Worm (Caenorhabditis elegans) whole organism, L4 larva: ENCODE data around the gene C27F2.4.
A peak's percentile ranks its signal among the peaks of the same experiment; 100 is the strongest.

Experiments
- D1046.2 ChIP-seq: fragments of 200-800 bp; sonication (Bioruptor generic); IDR thresholded peaks from 2 replicates; pipeline ENCODE4 v1.3.6; 2022; ENCODE audit warnings: missing genetic modification characterization, missing compliant biosample characterization
- F10B5.3 ChIP-seq: sonication (generic microtip); optimal IDR thresholded peaks from 2 replicates; lab custom pipeline; 2016; ENCODE audit warnings: mild to moderate bottlenecking, missing genetic modification characterization, missing compliant biosample characterization
- R02D3.7 ChIP-seq: fragments of 150-350 bp; sonication (generic microtip); optimal IDR thresholded peaks from 3 replicates; lab custom pipeline; 2014; ENCODE audit warnings: missing biosample characterization, missing genetic modification characterization
- T26A8.4 ChIP-seq: fragments of 200-800 bp; sonication (Bioruptor generic); IDR thresholded peaks from 2 replicates; pipeline ENCODE4 v1.3.6; 2022; ENCODE audit warnings: missing genetic modification characterization, missing compliant biosample characterization
- Y5F2A.4 ChIP-seq: fragments of 200-800 bp; sonication (Bioruptor generic); optimal IDR thresholded peaks from 2 replicates; lab custom pipeline; 2018; ENCODE audit warnings: mild to moderate bottlenecking, missing genetic modification characterization, missing compliant biosample characterization
- ZK337.2 ChIP-seq: fragments of 200-800 bp; sonication (Bioruptor generic); IDR thresholded peaks from 2 replicates; pipeline ENCODE4 v1.3.6; 2022; ENCODE audit warnings: missing genetic modification reagents, missing genetic modification characterization, missing compliant biosample characterization
- ceh-20 ChIP-seq: fragments of 200-800 bp; sonication (Bioruptor generic); IDR thresholded peaks from 2 replicates; pipeline ENCODE4 v1.3.6; 2022; ENCODE audit warnings: missing genetic modification reagents, missing genetic modification characterization, missing compliant biosample characterization
- ceh-28 ChIP-seq: fragments of 150-350 bp; optimal IDR thresholded peaks from 2 replicates; lab custom pipeline; 2014; ENCODE audit warnings: missing biosample characterization, missing genetic modification reagents, missing genetic modification characterization
- ceh-44 ChIP-seq: fragments of 200-800 bp; sonication (Bioruptor generic); IDR thresholded peaks from 2 replicates; pipeline ENCODE4 v1.3.6; 2022; ENCODE audit warnings: missing genetic modification reagents, missing genetic modification characterization, missing compliant biosample characterization
- ces-1 ChIP-seq: fragments of 150-350 bp; sonication (generic microtip); optimal IDR thresholded peaks from 4 replicates; lab custom pipeline; 2014; ENCODE audit warnings: missing biosample characterization, missing genetic modification reagents, missing genetic modification characterization
- cey-2 ChIP-seq: sonication (generic microtip); optimal IDR thresholded peaks from 3 replicates; lab custom pipeline; 2017; ENCODE audit warnings: missing genetic modification characterization, mild to moderate bottlenecking, missing compliant biosample characterization, antibody characterized with exemption, borderline replicate concordance; ENCODE audit not compliant: insufficient read depth
- ctbp-1 ChIP-seq: fragments of 200-800 bp; sonication (Bioruptor generic); IDR thresholded peaks from 2 replicates; pipeline ENCODE4 v1.3.6; 2022; ENCODE audit warnings: missing genetic modification reagents, missing genetic modification characterization, missing compliant biosample characterization
- daf-16 ChIP-seq, 3 experiments: sonication (generic microtip); optimal IDR thresholded peaks; 2 replicates each; lab custom pipeline; 2016 to 2017; ENCODE audit warnings: missing genetic modification characterization in 3 of 3, missing genetic modification reagents in 3 of 3, mild to moderate bottlenecking in 2 of 3, missing compliant biosample characterization in 2 of 3, missing biosample characterization in 1 of 3, moderate library complexity in 1 of 3
- dmd-6 ChIP-seq: fragments of 200-800 bp; sonication (Bioruptor generic); IDR thresholded peaks from 2 replicates; pipeline ENCODE4 v1.3.6; 2022; ENCODE audit warnings: missing genetic modification reagents, missing genetic modification characterization, missing compliant biosample characterization
- dmd-8 ChIP-seq: fragments of 200-800 bp; sonication (Bioruptor generic); IDR thresholded peaks from 2 replicates; pipeline ENCODE4 v1.3.6; 2022; ENCODE audit warnings: missing genetic modification characterization, missing compliant biosample characterization
- dmd-9 ChIP-seq: fragments of 200-800 bp; sonication (Bioruptor generic); IDR thresholded peaks from 2 replicates; pipeline ENCODE4 v1.3.6; 2022; ENCODE audit warnings: missing genetic modification reagents, missing genetic modification characterization, missing compliant biosample characterization
- dpl-1 ChIP-seq: fragments of 150-350 bp; optimal IDR thresholded peaks from 2 replicates; lab custom pipeline; 2014; ENCODE audit warnings: missing biosample characterization, missing genetic modification reagents, missing genetic modification characterization
- dve-1 ChIP-seq: sonication (generic microtip); optimal IDR thresholded peaks from 2 replicates; lab custom pipeline; 2017; ENCODE audit warnings: antibody characterized with exemption, mild to moderate bottlenecking, missing genetic modification characterization, missing compliant biosample characterization; ENCODE audit not compliant: insufficient read depth
- egl-27 ChIP-seq: sonication (generic microtip); optimal IDR thresholded peaks from 3 replicates; lab custom pipeline; 2017; ENCODE audit warnings: missing biosample characterization, missing genetic modification reagents, missing genetic modification characterization
- fkh-10 ChIP-seq: fragments of 150-350 bp; optimal IDR thresholded peaks from 2 replicates; lab custom pipeline; 2014; ENCODE audit warnings: missing biosample characterization, missing genetic modification reagents, missing genetic modification characterization
- gei-8 ChIP-seq: fragments of 200-800 bp; sonication (Bioruptor generic); optimal IDR thresholded peaks from 2 replicates; lab custom pipeline; 2018; ENCODE audit warnings: mild to moderate bottlenecking, missing genetic modification characterization, missing compliant biosample characterization
- hif-1 ChIP-seq, 2 experiments: sonication (generic microtip); optimal IDR thresholded peaks; 2 replicates each; lab custom pipeline; 2016 to 2017; ENCODE audit warnings: missing compliant biosample characterization in 2 of 2, missing genetic modification characterization in 2 of 2, missing genetic modification reagents in 2 of 2, missing genotype in 2 of 2, mild to moderate bottlenecking in 1 of 2
- hmg-1.1 ChIP-seq: fragments of 200-800 bp; sonication (Bioruptor generic); IDR thresholded peaks from 2 replicates; pipeline ENCODE4 v1.3.6; 2022; ENCODE audit warnings: missing genetic modification reagents, missing genetic modification characterization, missing compliant biosample characterization
- lin-1 ChIP-seq: fragments of 200-800 bp; sonication (Bioruptor generic); IDR thresholded peaks from 2 replicates; pipeline ENCODE4 v1.3.6; 2022; ENCODE audit warnings: missing genetic modification reagents, missing genetic modification characterization, missing compliant biosample characterization
- lin-13 ChIP-seq: fragments of 150-350 bp; optimal IDR thresholded peaks from 2 replicates; lab custom pipeline; 2014; ENCODE audit warnings: missing biosample characterization, missing genetic modification reagents, missing genetic modification characterization
- lin-15B ChIP-seq: fragments of 150-350 bp; sonication (generic microtip); optimal IDR thresholded peaks from 3 replicates; lab custom pipeline; 2014; ENCODE audit warnings: missing biosample characterization, missing genetic modification characterization
- mdl-1 ChIP-seq, 2 experiments: fragments of 150-350 bp in 1 of 2; sonication (generic microtip) in 1 of 2; optimal IDR thresholded peaks; 2 replicates each; lab custom pipeline; 2014 to 2017; ENCODE audit warnings: missing biosample characterization in 2 of 2, missing genetic modification characterization in 2 of 2
- nhr-10 ChIP-seq: fragments of 150-350 bp; optimal IDR thresholded peaks from 2 replicates; lab custom pipeline; 2014; ENCODE audit warnings: missing biosample characterization, missing genetic modification characterization
- nhr-102 ChIP-seq: sonication (generic microtip); optimal IDR thresholded peaks from 2 replicates; lab custom pipeline; 2016; ENCODE audit warnings: mild to moderate bottlenecking, missing genetic modification characterization, moderate library complexity, missing compliant biosample characterization
- nhr-111 ChIP-seq: fragments of 200-800 bp; sonication (Bioruptor generic); optimal IDR thresholded peaks from 2 replicates; lab custom pipeline; 2018; ENCODE audit warnings: mild to moderate bottlenecking, missing genetic modification characterization, missing compliant biosample characterization
- nhr-237 ChIP-seq: sonication (generic microtip); optimal IDR thresholded peaks from 2 replicates; lab custom pipeline; 2017; ENCODE audit warnings: missing biosample characterization, missing genetic modification characterization
- nhr-25 ChIP-seq: sonication (generic microtip); optimal IDR thresholded peaks from 2 replicates; lab custom pipeline; 2017; ENCODE audit warnings: missing genetic modification characterization, mild to moderate bottlenecking, missing compliant biosample characterization, antibody characterized with exemption, moderate library complexity, borderline replicate concordance; ENCODE audit not compliant: insufficient read depth
- nhr-6 ChIP-seq: fragments of 150-350 bp; optimal IDR thresholded peaks from 2 replicates; lab custom pipeline; 2014; ENCODE audit warnings: missing biosample characterization, missing genetic modification characterization
- nhr-77 ChIP-seq: fragments of 150-350 bp; optimal IDR thresholded peaks from 2 replicates; lab custom pipeline; 2014; ENCODE audit warnings: missing biosample characterization, missing genetic modification characterization
- pqm-1 ChIP-seq: sonication (generic microtip); optimal IDR thresholded peaks from 2 replicates; lab custom pipeline; 2017; ENCODE audit warnings: missing biosample characterization, missing genetic modification characterization
- sdz-12 ChIP-seq: fragments of 200-800 bp; sonication (Bioruptor generic); optimal IDR thresholded peaks from 2 replicates; lab custom pipeline; 2018; ENCODE audit warnings: mild to moderate bottlenecking, missing genetic modification characterization, missing compliant biosample characterization
- set-16 ChIP-seq: fragments of 200-800 bp; sonication (Bioruptor generic); IDR thresholded peaks from 2 replicates; pipeline ENCODE4 v1.3.6; 2022; ENCODE audit warnings: missing genetic modification reagents, missing genetic modification characterization, missing compliant biosample characterization
- skn-1 ChIP-seq: fragments of 150-350 bp; optimal IDR thresholded peaks from 2 replicates; lab custom pipeline; 2014; ENCODE audit warnings: missing biosample characterization, missing genetic modification characterization
- snpc-4 ChIP-seq: fragments of 150-350 bp; optimal IDR thresholded peaks from 2 replicates; lab custom pipeline; 2014; ENCODE audit warnings: missing biosample characterization, missing genetic modification characterization
- unc-130 ChIP-seq: sonication (generic microtip); optimal IDR thresholded peaks from 2 replicates; lab custom pipeline; 2016; ENCODE audit warnings: missing genetic modification reagents, missing genetic modification characterization, missing compliant biosample characterization
- unc-39 ChIP-seq: sonication (generic microtip); optimal IDR thresholded peaks from 2 replicates; lab custom pipeline; 2017; ENCODE audit warnings: missing biosample characterization, missing genetic modification characterization
- unc-62 ChIP-seq, 3 experiments: fragments of 150-350 bp in 1 of 3; sonication (generic microtip); optimal IDR thresholded peaks in 2 of 3; peaks in 1 of 3; 1 replicate in 1 of 3; 2 replicates in 2 of 3; lab custom pipeline; 2014 to 2017; ENCODE audit warnings: missing biosample characterization in 3 of 3, missing genetic modification characterization in 3 of 3, missing genetic modification reagents in 3 of 3, missing genotype in 1 of 3
- vab-7 ChIP-seq: fragments of 200-800 bp; sonication (Bioruptor generic); IDR thresholded peaks from 2 replicates; pipeline ENCODE4 v1.3.6; 2022; ENCODE audit warnings: missing genetic modification reagents, missing genetic modification characterization, missing compliant biosample characterization
- zag-1 ChIP-seq: fragments of 150-350 bp; optimal IDR thresholded peaks from 2 replicates; lab custom pipeline; 2014; ENCODE audit warnings: missing biosample characterization, missing genetic modification characterization
- zip-11 ChIP-seq: fragments of 200-800 bp; sonication (Bioruptor generic); IDR thresholded peaks from 2 replicates; pipeline ENCODE4 v1.3.6; 2022; ENCODE audit warnings: missing genetic modification characterization, missing compliant biosample characterization
- zip-2 ChIP-seq: fragments of 150-350 bp; optimal IDR thresholded peaks from 2 replicates; lab custom pipeline; 2014; ENCODE audit warnings: missing biosample characterization, missing genetic modification characterization
- ztf-11 ChIP-seq: fragments of 150-350 bp; optimal IDR thresholded peaks from 2 replicates; lab custom pipeline; 2014; ENCODE audit warnings: missing biosample characterization, missing genetic modification characterization

Gene C27F2.4

DNA sequence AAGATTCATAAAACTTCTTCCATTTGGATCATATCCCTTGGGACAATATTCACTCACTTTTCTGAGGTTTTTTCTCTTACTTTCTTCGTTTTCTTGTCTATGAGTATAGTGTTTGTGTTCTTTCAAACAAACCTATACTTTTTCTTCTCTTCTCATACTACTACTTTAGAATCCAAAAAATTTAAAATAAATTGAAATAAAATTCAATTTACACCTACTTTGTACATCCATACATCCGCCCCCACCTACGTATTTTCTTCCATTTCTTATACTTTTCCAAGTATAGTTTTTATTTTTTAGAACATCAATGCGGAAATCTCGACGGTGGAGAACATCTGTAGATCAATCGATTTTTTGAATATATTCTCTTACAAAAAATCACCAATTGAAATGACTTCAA lies 5.2 kb upstream of the C27F2.4 start, which contains the start of gene nca-2:
nca-2 (plus strand) TSS at position 301 of the 400 bp plus-strand sequence.
- TF ChIP-seq hmg-1.1 (GFP tag; lab: Robert Waterston, UW) (no peak), unc-39 (no peak), R02D3.7 (tag; lab: Kevin White, UChicago) (no peak), D1046.2 (GFP tag; lab: Robert Waterston, UW) (no peak), ces-1 (GFP tag; lab: Kevin White, UChicago) (no peak), sdz-12 (GFP tag; lab: Kevin White, UChicago) (no peak), set-16 (no peak), mdl-1 (tag; optimal IDR thresholded peaks at IDR 0.05; lab: Kevin White, UChicago) (no peak), nhr-237 (no peak), unc-62 (GFP tag; optimal IDR thresholded peaks at IDR 0.05 in 1 of 2; lab: Kevin White, UChicago) (no peak), unc-62 (tag; optimal IDR thresholded peaks at IDR 0.05; lab: Kevin White, UChicago) (no peak), ztf-11 (tag; lab: Kevin White, UChicago) (no peak), nhr-6 (tag; lab: Kevin White, UChicago) (no peak), zag-1 (tag; lab: Kevin White, UChicago) (no peak), nhr-10 (no peak), F10B5.3 (tag; lab: Kevin White, UChicago) (no peak), dve-1 (tag; lab: Kevin White, UChicago) (no peak), gei-8 (GFP tag; lab: Kevin White, UChicago) (no peak), lin-1 (GFP tag; lab: Robert Waterston, UW) (no peak), hif-1 (tag; optimal IDR thresholded peaks at IDR 0.05; lab: Kevin White, UChicago) (no peak)

ce11 chrIII:4962886-4963285 lies 2.8 kb upstream of the C27F2.4 start, which contains the start of gene C27F2.9:
C27F2.9 (minus strand) TSS chrIII:4963044.
- TF ChIP-seq lin-15B (peak; percentile 36), dpl-1 (GFP tag; lab: Kevin White, UChicago) (peak; percentile 99), zip-11 (GFP tag; lab: Robert Waterston, UW) (no peak), unc-39 (no peak), ceh-44 (GFP tag; lab: Robert Waterston, UW) (no peak), cey-2 (no peak), fkh-10 (peak; percentile 57), dmd-9 (peak; percentile 74; the same call in 1 of the 2 replicates), unc-130 (GFP tag; lab: Kevin White, UChicago) (peak; percentile 59), D1046.2 (GFP tag; lab: Robert Waterston, UW) (no peak), egl-27 (tag; lab: Kevin White, UChicago) (no peak), lin-13 (peak; percentile 61), nhr-102 (peak; percentile 85), Y5F2A.4 (GFP tag; lab: Kevin White, UChicago) (no peak), pqm-1 (tag; lab: Kevin White, UChicago) (no peak), T26A8.4 (GFP tag; lab: Robert Waterston, UW) (no peak; the same call in 1 of the 2 replicates), nhr-25 (tag; lab: Kevin White, UChicago) (peak; percentile 70), hif-1 (tag; optimal IDR thresholded peaks at IDR 0.05; lab: Kevin White, UChicago) (peak; percentile 40 to 58), dmd-6 (GFP tag; lab: Robert Waterston, UW) (peak; percentile 67), ZK337.2 (GFP tag; lab: Robert Waterston, UW) (no peak), nhr-10 (no peak), zip-2 (tag; lab: Kevin White, UChicago) (peak; percentile 31), snpc-4 (no peak), skn-1 (tag; lab: Kevin White, UChicago) (no peak), nhr-77 (peak; percentile 52), ctbp-1 (GFP tag; lab: Robert Waterston, UW) (peak; percentile 32; the same call in 1 of the 2 replicates), dmd-8 (GFP tag; lab: Robert Waterston, UW) (no peak), unc-62 (GFP tag; optimal IDR thresholded peaks at IDR 0.05 in 1 of 2; lab: Kevin White, UChicago) (peak in 1 of 2 experiments; percentile 98), unc-62 (tag; optimal IDR thresholded peaks at IDR 0.05; lab: Kevin White, UChicago) (no peak), nhr-111 (GFP tag; lab: Kevin White, UChicago) (no peak), set-16 (no peak), vab-7 (GFP tag; lab: Robert Waterston, UW) (no peak), ceh-28 (tag; lab: Kevin White, UChicago) (no peak), R02D3.7 (tag; lab: Kevin White, UChicago) (no peak), daf-16 (GFP tag; optimal IDR thresholded peaks at IDR 0.05; lab: Kevin White, UChicago) (peak in 1 of 2 experiments; percentile 62), daf-16 (tag; optimal IDR thresholded peaks at IDR 0.05; lab: Kevin White, UChicago) (peak; percentile 75), lin-1 (GFP tag; lab: Robert Waterston, UW) (no peak), ceh-20 (GFP tag; lab: Robert Waterston, UW) (peak; percentile 77), nhr-6 (tag; lab: Kevin White, UChicago) (peak; percentile 82)
